Fruit fly (Drosophila melanogaster): ENCODE measurements around the gene Adk2.
A peak's percentile ranks its signal among the peaks of the same experiment; 100 is the strongest.

Adk2 gene

dm6 chr3L:13068293-13068692 lies 45.8 kb upstream of the Adk2 start (continued):
- TF ChIP-seq H15 (GFP tag; IDR thresholded peaks at IDR 0.05) = no peak
- TF ChIP-seq trem (tag; optimal IDR thresholded peaks at IDR 0.05) = peak; percentile 22
- no peak for TF ChIP-seq Oaz (GFP tag; IDR thresholded peaks at IDR 0.05)
- no peak for TF ChIP-seq org-1 (GFP tag; optimal IDR thresholded peaks at IDR 0.05)
- TF ChIP-seq CG2120 (GFP tag; optimal IDR thresholded peaks at IDR 0.05) = no peak
- no peak for TF ChIP-seq dmrt99B (tag; optimal IDR thresholded peaks at IDR 0.05)
- TF ChIP-seq Poxn (GFP tag; IDR thresholded peaks at IDR 0.05) = no peak
- no peak for TF ChIP-seq Ravus (GFP tag; IDR thresholded peaks at IDR 0.05)
- TF ChIP-seq HLHmδ (GFP tag; optimal IDR thresholded peaks at IDR 0.05) = no peak
- TF ChIP-seq CG16813 (GFP tag; IDR thresholded peaks at IDR 0.05; ENCODE audit: partially characterized antibody) = no peak
- TF ChIP-seq Sry-δ (GFP tag; optimal IDR thresholded peaks at IDR 0.05) = no peak
- no peak for TF ChIP-seq abd-A (tag; optimal IDR thresholded peaks at IDR 0.05)
- TF ChIP-seq dimm (GFP tag; IDR thresholded peaks at IDR 0.05) = no peak
- TF ChIP-seq CG13894 (tag; optimal IDR thresholded peaks at IDR 0.05) = no peak
- TF ChIP-seq GATAe (GFP tag; conservative IDR thresholded peaks at IDR 0.05) = no peak
- peak; percentile 28 for TF ChIP-seq CG3065 (GFP tag; optimal IDR thresholded peaks at IDR 0.05)
- TF ChIP-seq sens (GFP tag) = peak; percentile 88
- TF ChIP-seq sisA (GFP tag; IDR thresholded peaks at IDR 0.05) = no peak
- TF ChIP-seq CG10431 (GFP tag; optimal IDR thresholded peaks at IDR 0.05) = no peak
- TF ChIP-seq klu (GFP tag; IDR thresholded peaks at IDR 0.05) = no peak
- no peak for TF ChIP-seq Bdp1 (GFP tag; optimal IDR thresholded peaks at IDR 0.05)
- TF ChIP-seq CG1832 (GFP tag; optimal IDR thresholded peaks at IDR 0.05) = no peak
- no peak for TF ChIP-seq CG4617 (GFP tag; optimal IDR thresholded peaks at IDR 0.05; ENCODE audit: borderline replicate concordance)
- TF ChIP-seq chm (GFP tag; IDR thresholded peaks at IDR 0.05) = no peak
- no peak for TF ChIP-seq disco-r (GFP tag; optimal IDR thresholded peaks at IDR 0.05)
- TF ChIP-seq Meics (GFP tag; optimal IDR thresholded peaks at IDR 0.05) = no peak
- no peak for TF ChIP-seq hb (GFP tag; IDR thresholded peaks at IDR 0.05; ENCODE audit: partially characterized antibody)
- no peak for TF ChIP-seq lov (optimal IDR thresholded peaks at IDR 0.05)
- peak; percentile 56; the same call in 1 of the 3 replicates for TF ChIP-seq lov (GFP tag; IDR thresholded peaks at IDR 0.05)
- TF ChIP-seq hbn (GFP tag; IDR thresholded peaks at IDR 0.05; ENCODE audit: partially characterized antibody) = no peak
- TF ChIP-seq CG4282 (GFP tag; optimal IDR thresholded peaks at IDR 0.05) = no peak
- peak; percentile 75 for TF ChIP-seq CG9727 (GFP tag; optimal IDR thresholded peaks at IDR 0.05)
- no peak for TF ChIP-seq Sox102F (GFP tag; optimal IDR thresholded peaks at IDR 0.05)
- no peak for TF ChIP-seq CG8478 (optimal IDR thresholded peaks at IDR 0.05)
- no peak for TF ChIP-seq CG14441 (GFP tag; IDR thresholded peaks at IDR 0.05)
- TF ChIP-seq CG11723 (GFP tag; optimal IDR thresholded peaks at IDR 0.05) = no peak
- TF ChIP-seq ci (GFP tag; IDR thresholded peaks at IDR 0.05) = no peak
- no peak for TF ChIP-seq lab (GFP tag; optimal IDR thresholded peaks at IDR 0.05)
- TF ChIP-seq zfh2 (GFP tag; optimal IDR thresholded peaks at IDR 0.05) = no peak
- no peak for TF ChIP-seq CG17612 (GFP tag; IDR thresholded peaks at IDR 0.05)
- peak in 1 of 2 experiments; percentile 50 for TF ChIP-seq chif (GFP tag; optimal IDR thresholded peaks at IDR 0.05)
- no peak for TF ChIP-seq Myb (GFP tag; optimal IDR thresholded peaks at IDR 0.05)
- TF ChIP-seq az2 (GFP tag; optimal IDR thresholded peaks at IDR 0.05) = peak; percentile 39
- TF ChIP-seq sima (GFP tag; optimal IDR thresholded peaks at IDR 0.05) = no peak
- TF ChIP-seq gfzf (GFP tag; optimal IDR thresholded peaks at IDR 0.05) = no peak
- TF ChIP-seq CG7839 (tag; optimal IDR thresholded peaks at IDR 0.05) = peak; percentile 25
- peak; percentile 51 for TF ChIP-seq zen (tag; optimal IDR thresholded peaks at IDR 0.05)
- TF ChIP-seq fd3F (GFP tag; optimal IDR thresholded peaks at IDR 0.05) = no peak
- no peak for TF ChIP-seq Nf-YC (tag; optimal IDR thresholded peaks at IDR 0.05)
- TF ChIP-seq lola (GFP tag; optimal IDR thresholded peaks at IDR 0.05) = peak in 1 of 3 experiments; percentile 84
- TF ChIP-seq CG17802 (tag; optimal IDR thresholded peaks at IDR 0.05) = no peak
- no peak for TF ChIP-seq CG1529 (GFP tag; optimal IDR thresholded peaks at IDR 0.05)
